Worm (Caenorhabditis elegans) whole organism, late embryonic: Measurements from ENCODE around the gene acdh-13.

Source experiments
- C08G9.2 ChIP-seq: sonication (generic microtip); optimal IDR thresholded peaks from 2 replicates; lab custom pipeline; 2016; ENCODE audit warnings: mild to moderate bottlenecking, missing genetic modification characterization, moderate library complexity, missing compliant biosample characterization
- K09A11.1 ChIP-seq: sonication (generic microtip); optimal IDR thresholded peaks from 2 replicates; lab custom pipeline; 2017; ENCODE audit warnings: antibody characterized with exemption, mild to moderate bottlenecking, missing genetic modification characterization, missing compliant biosample characterization; ENCODE audit not compliant: insufficient read depth
- ama-1 ChIP-seq: fragments of 150-350 bp; optimal IDR thresholded peaks from 2 replicates; lab custom pipeline; 2014
- ceh-14 ChIP-seq: sonication (generic microtip); optimal IDR thresholded peaks from 2 replicates; lab custom pipeline; 2016; ENCODE audit warnings: missing genotype, missing genetic modification characterization, missing compliant biosample characterization
- dmd-4 ChIP-seq: sonication (generic microtip); optimal IDR thresholded peaks from 2 replicates; lab custom pipeline; 2016; ENCODE audit warnings: borderline replicate concordance, missing genetic modification characterization, missing compliant biosample characterization
- nhr-11 ChIP-seq: fragments of 150-350 bp; optimal IDR thresholded peaks from 2 replicates; lab custom pipeline; 2014; ENCODE audit warnings: missing biosample characterization, missing genetic modification characterization
- odd-2 ChIP-seq: sonication (generic microtip); optimal IDR thresholded peaks from 2 replicates; lab custom pipeline; 2017; ENCODE audit warnings: antibody characterized with exemption, mild to moderate bottlenecking, missing genetic modification characterization, missing compliant biosample characterization
- pha-4 ChIP-seq: fragments of 150-350 bp; optimal IDR thresholded peaks from 2 replicates; lab custom pipeline; 2018; ENCODE audit warnings: missing biosample characterization, missing genetic modification reagents, missing genetic modification characterization
- tbx-2 ChIP-seq: sonication (generic microtip); optimal IDR thresholded peaks from 2 replicates; lab custom pipeline; 2016; ENCODE audit warnings: missing genetic modification characterization, missing compliant biosample characterization
- unc-86 ChIP-seq: sonication (generic microtip); optimal IDR thresholded peaks from 2 replicates; lab custom pipeline; 2016; ENCODE audit warnings: missing genetic modification characterization, missing compliant biosample characterization

ce11 chrIV:8492242-8492641 lies 6.4 kb downstream of the acdh-13 start, which contains the start of gene sru-7:
- TF ChIP-seq K09A11.1 (no peak), tbx-2 (no peak), odd-2 (tag; lab: Kevin White, UChicago) (no peak), ceh-14 (tag; lab: Kevin White, UChicago) (no peak), unc-86 (tag; lab: Kevin White, UChicago) (no peak), C08G9.2 (tag; lab: Kevin White, UChicago) (no peak), pha-4 (tag; lab: Kevin White, UChicago) (no peak), ama-1 (lab: Kevin White, UChicago) (no peak), dmd-4 (tag; lab: Kevin White, UChicago) (no peak), nhr-11 (tag; lab: Kevin White, UChicago) (no peak)
